Worm (Caenorhabditis elegans): ENCODE measurements around the gene sphr-1.

sphr-1 gene

DNA sequence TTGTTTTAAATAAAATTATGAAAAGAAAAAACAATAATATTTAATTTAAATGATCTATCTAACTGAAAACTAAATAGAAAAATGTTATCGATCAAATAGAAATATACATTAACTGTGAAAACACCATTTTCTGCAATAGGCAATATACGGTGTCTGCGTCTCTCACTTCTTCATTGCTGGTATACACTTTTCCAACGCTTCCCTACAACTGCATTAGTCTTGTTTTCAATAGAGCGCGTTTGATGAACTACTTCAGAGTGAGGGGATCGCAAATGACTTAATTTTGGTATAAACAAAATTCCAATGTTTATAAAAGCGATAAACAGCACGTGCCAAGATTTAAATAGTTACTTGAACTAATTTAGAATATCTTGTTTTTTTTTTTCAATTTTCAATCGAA is 21.1 kb downstream of the sphr-1 start:
- TF ChIP-seq aly-2 (tag; optimal IDR thresholded peaks at IDR 0.05) (no peak), nhr-76 (tag; optimal IDR thresholded peaks at IDR 0.05) (no peak), lin-15B (tag; optimal IDR thresholded peaks at IDR 0.05) (peak; percentile 90), egl-5 (tag; optimal IDR thresholded peaks at IDR 0.05) (peak; percentile 92), lin-39 (tag; optimal IDR thresholded peaks at IDR 0.05) (peak; percentile 79), skn-1 (tag; optimal IDR thresholded peaks at IDR 0.05) (no peak), nhr-237 (tag; optimal IDR thresholded peaks at IDR 0.05) (no peak), fos-1 (tag; optimal IDR thresholded peaks at IDR 0.05) (no peak), fkh-2 (tag; optimal IDR thresholded peaks at IDR 0.05) (peak; percentile 17), nfya-1 (tag; optimal IDR thresholded peaks at IDR 0.05; ENCODE audit: insufficient read depth) (peak; percentile 81), pha-4 (tag; optimal IDR thresholded peaks at IDR 0.05) (peak; percentile 91), nhr-25 (tag; optimal IDR thresholded peaks at IDR 0.05) (peak; percentile 80), nhr-23 (tag; optimal IDR thresholded peaks at IDR 0.05) (peak; percentile 54), nhr-28 (tag; optimal IDR thresholded peaks at IDR 0.05) (no peak), R02D3.7 (tag; optimal IDR thresholded peaks at IDR 0.05) (no peak), hmg-11 (tag; optimal IDR thresholded peaks at IDR 0.05) (peak; percentile 54), snpc-4 (tag; optimal IDR thresholded peaks at IDR 0.05) (peak; percentile 73), pqm-1 (tag; optimal IDR thresholded peaks at IDR 0.05) (peak; percentile 33), elt-2 (tag; optimal IDR thresholded peaks at IDR 0.05) (peak; percentile 53)

- TF ChIP-seq sea-2 (GFP tag; optimal IDR thresholded peaks at IDR 0.05), result no peak
- TF ChIP-seq elt-1 (tag; optimal IDR thresholded peaks at IDR 0.05), result no peak
- TF ChIP-seq unc-39 (tag; optimal IDR thresholded peaks at IDR 0.05), result no peak
- TF ChIP-seq nhr-237 (tag; optimal IDR thresholded peaks at IDR 0.05), result no peak
Observed at ce11 chrV:9213554-9213953, 22.1 kb downstream of the sphr-1 start, which contains the start of gene mdt-27. TSS of gene mdt-27 (minus strand) at chrV:9213654.

- no peak for TF ChIP-seq nfya-1 (tag; optimal IDR thresholded peaks at IDR 0.05; ENCODE audit: insufficient read depth)
- no peak for TF ChIP-seq ceh-9 (tag; optimal IDR thresholded peaks at IDR 0.05)
- TF ChIP-seq jun-1 (tag; optimal IDR thresholded peaks at IDR 0.05), result no peak
Observed at ce11 chrV:9217158-9217557, 25.7 kb downstream of the sphr-1 start, which contains the start of gene pacs-1. TSS of gene pacs-1 (minus strand) at chrV:9217258.

DNA sequence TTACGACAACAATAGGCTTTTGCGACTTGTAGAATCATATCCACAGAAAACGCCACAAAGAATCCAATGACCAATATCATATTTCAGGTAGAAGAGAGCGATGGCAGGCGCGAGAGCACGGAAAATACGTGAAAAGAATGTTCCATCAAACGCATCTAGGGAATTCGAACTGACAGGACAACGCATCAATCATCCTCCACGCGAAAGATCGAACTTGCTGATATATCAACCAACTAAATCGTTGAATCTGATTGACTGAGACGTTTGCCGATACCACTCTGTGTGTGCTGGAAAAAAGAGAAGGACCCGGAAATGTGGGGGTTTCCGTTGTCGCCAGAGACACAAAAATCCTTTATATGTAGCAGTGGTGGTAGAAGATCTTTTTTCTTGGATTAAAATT is 26.8 kb downstream of the sphr-1 start:
- TF ChIP-seq egl-27 (tag; optimal IDR thresholded peaks at IDR 0.05) (no peak), skn-1 (tag; optimal IDR thresholded peaks at IDR 0.05) (no peak), elt-1 (tag; optimal IDR thresholded peaks at IDR 0.05) (peak; percentile 84), ceh-9 (tag; optimal IDR thresholded peaks at IDR 0.05) (no peak), ama-1 (optimal IDR thresholded peaks at IDR 0.05) (no peak), ZK546.5 (tag; optimal IDR thresholded peaks at IDR 0.05) (no peak), lin-39 (tag; optimal IDR thresholded peaks at IDR 0.05) (peak; percentile 54), ztf-4 (tag; optimal IDR thresholded peaks at IDR 0.05) (no peak), elt-3 (tag; optimal IDR thresholded peaks at IDR 0.05) (no peak), unc-62 (GFP tag; optimal IDR thresholded peaks at IDR 0.05) (peak; percentile 93), nhr-43 (tag; optimal IDR thresholded peaks at IDR 0.05; ENCODE audit: poor library complexity, severe bottlenecking) (no peak)

DNA sequence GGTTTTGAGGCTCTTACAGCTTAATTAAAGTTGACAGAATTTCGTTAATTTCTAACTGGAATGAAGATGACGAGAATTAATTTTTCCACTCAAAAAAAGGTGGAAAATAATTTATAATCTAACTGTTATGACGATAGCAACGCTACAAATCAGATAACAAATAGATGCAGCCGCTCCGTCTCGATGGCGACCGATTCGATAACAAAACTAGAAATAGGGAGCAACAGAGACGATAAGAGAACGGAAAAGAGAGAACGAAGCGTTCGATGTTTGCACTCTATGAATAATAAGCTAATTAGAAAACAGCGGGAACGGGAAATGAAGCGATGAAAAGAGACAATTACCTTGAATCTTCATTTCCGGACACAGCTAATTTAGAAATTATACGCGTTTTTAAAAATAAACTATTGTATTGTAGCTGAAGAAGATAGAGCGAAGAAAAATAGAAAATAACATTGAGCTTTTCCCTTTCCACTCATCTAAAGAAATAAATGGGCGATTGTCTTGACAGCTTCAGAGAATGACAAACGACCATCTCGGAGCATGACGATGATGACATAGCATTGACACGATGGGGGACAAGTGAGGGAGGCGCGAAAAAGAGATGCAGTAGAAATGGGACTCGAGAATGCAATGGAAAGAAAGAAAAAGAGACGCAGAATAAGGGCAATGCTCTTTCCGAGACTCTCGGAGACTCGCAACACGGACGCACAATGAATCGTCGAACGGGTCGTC is 27.4 kb downstream of the sphr-1 start:
- TF ChIP-seq ceh-16 (tag; optimal IDR thresholded peaks at IDR 0.05) (no peak), mdl-1 (tag; optimal IDR thresholded peaks at IDR 0.05) (no peak), nhr-77 (tag; optimal IDR thresholded peaks at IDR 0.05) (no peak), pqm-1 (tag; optimal IDR thresholded peaks at IDR 0.05) (peak; percentile 45), nhr-76 (tag; optimal IDR thresholded peaks at IDR 0.05) (no peak), elt-3 (tag; optimal IDR thresholded peaks at IDR 0.05) (no peak), R02D3.7 (tag; optimal IDR thresholded peaks at IDR 0.05) (no peak), nhr-23 (tag; optimal IDR thresholded peaks at IDR 0.05) (no peak), nhr-12 (tag; optimal IDR thresholded peaks at IDR 0.05) (no peak), ztf-4 (tag; optimal IDR thresholded peaks at IDR 0.05) (no peak), sea-2 (GFP tag; optimal IDR thresholded peaks at IDR 0.05) (no peak), pha-4 (tag; optimal IDR thresholded peaks at IDR 0.05) (no peak), nfya-1 (tag; optimal IDR thresholded peaks at IDR 0.05; ENCODE audit: insufficient read depth) (peak; percentile 47), unc-62 (GFP tag; optimal IDR thresholded peaks at IDR 0.05) (peak; percentile 92), fos-1 (tag; optimal IDR thresholded peaks at IDR 0.05) (no peak), lsy-12 (tag; optimal IDR thresholded peaks at IDR 0.05) (no peak), zag-1 (tag; optimal IDR thresholded peaks at IDR 0.05) (no peak), ztf-11 (tag; optimal IDR thresholded peaks at IDR 0.05) (no peak), aly-2 (tag; optimal IDR thresholded peaks at IDR 0.05) (no peak), nhr-43 (tag; optimal IDR thresholded peaks at IDR 0.05; ENCODE audit: poor library complexity, severe bottlenecking) (no peak), egl-27 (tag; optimal IDR thresholded peaks at IDR 0.05) (no peak), lin-15B (tag; optimal IDR thresholded peaks at IDR 0.05) (peak; percentile 5), nhr-11 (tag; optimal IDR thresholded peaks at IDR 0.05) (no peak), skn-1 (tag; optimal IDR thresholded peaks at IDR 0.05) (peak; percentile 67), ama-1 (optimal IDR thresholded peaks at IDR 0.05) (no peak), nhr-237 (tag; optimal IDR thresholded peaks at IDR 0.05) (no peak), ceh-9 (tag; optimal IDR thresholded peaks at IDR 0.05) (no peak), nhr-25 (tag; optimal IDR thresholded peaks at IDR 0.05) (no peak), fkh-10 (GFP tag; optimal IDR thresholded peaks at IDR 0.05) (no peak), nhr-28 (tag; optimal IDR thresholded peaks at IDR 0.05) (no peak), elt-2 (tag; optimal IDR thresholded peaks at IDR 0.05) (peak; percentile 77), ceh-28 (tag; optimal IDR thresholded peaks at IDR 0.05) (no peak)
